Worm (Caenorhabditis elegans) whole organism, L2 larva: ENCODE data around the gene ZC190.8.
A peak's percentile ranks its signal among the peaks of the same experiment; 100 is the strongest.

Source experiments
- C34F6.9 ChIP-seq: fragments of 150-350 bp; optimal IDR thresholded peaks from 2 replicates; lab custom pipeline; 2014; ENCODE audit warnings: missing biosample characterization, missing genetic modification characterization
- F13H6.1 ChIP-seq: sonication (generic microtip); optimal IDR thresholded peaks from 2 replicates; lab custom pipeline; 2016; ENCODE audit warnings: missing genetic modification characterization, missing compliant biosample characterization
- R02D3.7 ChIP-seq: fragments of 150-350 bp; optimal IDR thresholded peaks from 2 replicates; lab custom pipeline; 2014; ENCODE audit warnings: missing biosample characterization, missing genetic modification characterization
- Y55F3AM.14 ChIP-seq: fragments of 200-800 bp; sonication (Bioruptor generic); optimal IDR thresholded peaks from 2 replicates; lab custom pipeline; 2018; ENCODE audit warnings: mild to moderate bottlenecking, missing genetic modification characterization, missing compliant biosample characterization
- ZK546.5 ChIP-seq: sonication (generic microtip); optimal IDR thresholded peaks from 2 replicates; lab custom pipeline; 2017; ENCODE audit warnings: missing biosample characterization, missing genetic modification characterization
- alr-1 ChIP-seq: fragments of 150-350 bp; optimal IDR thresholded peaks from 2 replicates; lab custom pipeline; 2014; ENCODE audit warnings: missing biosample characterization, missing genetic modification characterization
- aly-2 ChIP-seq: fragments of 150-350 bp; optimal IDR thresholded peaks from 2 replicates; lab custom pipeline; 2014; ENCODE audit warnings: missing biosample characterization, missing genetic modification characterization
- ama-1 ChIP-seq: fragments of 150-350 bp; optimal IDR thresholded peaks from 2 replicates; lab custom pipeline; 2018; ENCODE audit warnings: inconsistent platforms
- blmp-1 ChIP-seq: sonication (generic microtip); optimal IDR thresholded peaks from 2 replicates; lab custom pipeline; 2017; ENCODE audit warnings: missing genetic modification characterization, mild to moderate bottlenecking, missing compliant biosample characterization, antibody characterized with exemption, moderate library complexity; ENCODE audit not compliant: insufficient read depth
- ceh-16 ChIP-seq: fragments of 150-350 bp; optimal IDR thresholded peaks from 2 replicates; lab custom pipeline; 2014; ENCODE audit warnings: missing biosample characterization, missing genetic modification characterization
- egl-27 ChIP-seq: sonication (generic microtip); optimal IDR thresholded peaks from 3 replicates; lab custom pipeline; 2017; ENCODE audit warnings: missing biosample characterization, missing genetic modification reagents, missing genetic modification characterization
- elt-1 ChIP-seq: fragments of 150-350 bp; optimal IDR thresholded peaks from 2 replicates; lab custom pipeline; 2014; ENCODE audit warnings: missing biosample characterization, missing genetic modification characterization
- elt-3 ChIP-seq: sonication (generic microtip); optimal IDR thresholded peaks from 2 replicates; lab custom pipeline; 2017; ENCODE audit warnings: missing biosample characterization, missing genetic modification characterization
- lin-11 ChIP-seq: fragments of 150-350 bp; sonication (generic microtip); optimal IDR thresholded peaks from 2 replicates; lab custom pipeline; 2014; ENCODE audit warnings: missing biosample characterization, missing genetic modification characterization, inconsistent platforms, mixed read lengths
- lin-13 ChIP-seq: fragments of 150-350 bp; optimal IDR thresholded peaks from 2 replicates; lab custom pipeline; 2014; ENCODE audit warnings: missing biosample characterization, missing genetic modification reagents, missing genetic modification characterization
- lsy-2 ChIP-seq, 2 experiments: fragments of 150-350 bp in 1 of 2; sonication (generic microtip) in 1 of 2; optimal IDR thresholded peaks; 2 replicates each; lab custom pipeline; 2014 to 2017; ENCODE audit warnings: missing biosample characterization in 2 of 2, missing genetic modification characterization in 2 of 2
- mab-5 ChIP-seq: fragments of 150-350 bp; optimal IDR thresholded peaks from 2 replicates; lab custom pipeline; 2014; ENCODE audit warnings: missing biosample characterization, missing genetic modification characterization
- mbf-1 ChIP-seq: sonication (generic microtip); optimal IDR thresholded peaks from 2 replicates; lab custom pipeline; 2017; ENCODE audit warnings: missing biosample characterization, missing genetic modification characterization
- mdl-1 ChIP-seq, 2 experiments: fragments of 150-350 bp in 1 of 2; sonication (generic microtip) in 1 of 2; optimal IDR thresholded peaks; 2 replicates each; lab custom pipeline; 2017; ENCODE audit warnings: missing biosample characterization in 2 of 2, missing genetic modification characterization in 2 of 2
- nhr-10 ChIP-seq: sonication (generic microtip); optimal IDR thresholded peaks from 2 replicates; lab custom pipeline; 2017; ENCODE audit warnings: missing biosample characterization, missing genetic modification characterization
- nhr-11 ChIP-seq: fragments of 150-350 bp; optimal IDR thresholded peaks from 2 replicates; lab custom pipeline; 2014; ENCODE audit warnings: missing biosample characterization, missing genetic modification characterization
- nhr-12 ChIP-seq: fragments of 150-350 bp; optimal IDR thresholded peaks from 2 replicates; lab custom pipeline; 2014; ENCODE audit warnings: missing biosample characterization, missing genetic modification characterization
- nhr-129 ChIP-seq: fragments of 150-350 bp; optimal IDR thresholded peaks from 2 replicates; lab custom pipeline; 2014; ENCODE audit warnings: missing biosample characterization, missing genetic modification characterization
- nhr-21 ChIP-seq: fragments of 150-350 bp; optimal IDR thresholded peaks from 2 replicates; lab custom pipeline; 2014; ENCODE audit warnings: missing biosample characterization, missing genetic modification characterization
- nhr-23 ChIP-seq: fragments of 150-350 bp; optimal IDR thresholded peaks from 2 replicates; lab custom pipeline; 2014; ENCODE audit warnings: missing biosample characterization, missing genetic modification reagents, missing genetic modification characterization
- nhr-237 ChIP-seq: fragments of 150-350 bp; optimal IDR thresholded peaks from 2 replicates; lab custom pipeline; 2014; ENCODE audit warnings: missing biosample characterization, missing genetic modification characterization
- nhr-25 ChIP-seq: fragments of 150-350 bp; sonication (generic microtip); optimal IDR thresholded peaks from 3 replicates; lab custom pipeline; 2014; ENCODE audit warnings: missing biosample characterization, missing genetic modification characterization
- nhr-6 ChIP-seq: fragments of 150-350 bp; optimal IDR thresholded peaks from 2 replicates; lab custom pipeline; 2014; ENCODE audit warnings: missing biosample characterization, missing genetic modification characterization
- nhr-77 ChIP-seq: fragments of 150-350 bp; optimal IDR thresholded peaks from 2 replicates; lab custom pipeline; 2014; ENCODE audit warnings: missing biosample characterization, missing genetic modification characterization
- sem-4 ChIP-seq: fragments of 150-350 bp; optimal IDR thresholded peaks from 2 replicates; lab custom pipeline; 2014; ENCODE audit warnings: missing biosample characterization, missing genetic modification reagents, missing genetic modification characterization
- sma-3 ChIP-seq: sonication (generic microtip); optimal IDR thresholded peaks from 2 replicates; lab custom pipeline; 2016; ENCODE audit warnings: missing genetic modification reagents, missing genetic modification characterization, missing compliant biosample characterization
- sma-9 ChIP-seq, 2 experiments: fragments of 150-350 bp in 1 of 2; sonication (generic microtip) in 1 of 2; optimal IDR thresholded peaks; 2 replicates each; lab custom pipeline; 2014 to 2016; ENCODE audit warnings: missing genetic modification characterization in 2 of 2, mild to moderate bottlenecking in 1 of 2, missing biosample characterization in 1 of 2, missing compliant biosample characterization in 1 of 2, missing genetic modification reagents in 1 of 2, moderate library complexity in 1 of 2
- snpc-4 ChIP-seq: fragments of 150-350 bp; optimal IDR thresholded peaks from 2 replicates; lab custom pipeline; 2014; ENCODE audit warnings: missing biosample characterization, missing genetic modification characterization
- unc-39 ChIP-seq: fragments of 150-350 bp; optimal IDR thresholded peaks from 2 replicates; lab custom pipeline; 2014; ENCODE audit warnings: missing biosample characterization, missing genetic modification characterization
- unc-55 ChIP-seq: fragments of 150-350 bp; sonication (generic microtip); optimal IDR thresholded peaks from 3 replicates; lab custom pipeline; 2014; ENCODE audit warnings: missing biosample characterization, missing genetic modification reagents, missing genetic modification characterization
- unc-62 ChIP-seq: fragments of 150-350 bp; optimal IDR thresholded peaks from 2 replicates; lab custom pipeline; 2014; ENCODE audit warnings: missing biosample characterization, missing genetic modification reagents, missing genetic modification characterization
- zag-1 ChIP-seq: fragments of 150-350 bp; optimal IDR thresholded peaks from 2 replicates; lab custom pipeline; 2014; ENCODE audit warnings: missing biosample characterization, missing genetic modification characterization
- ztf-4 ChIP-seq: fragments of 150-350 bp; optimal IDR thresholded peaks from 2 replicates; lab custom pipeline; 2014; ENCODE audit warnings: missing biosample characterization, missing genetic modification characterization

The ZC190.8 gene

ce11 chrV:8671568-8672123 lies 16.0 kb downstream of the ZC190.8 start:
- TF ChIP-seq elt-3 (tag; lab: Kevin White, UChicago) (no peak), mab-5 (no peak), sma-3 (GFP tag; lab: Kevin White, UChicago) (no peak), nhr-25 (peak; percentile 7), nhr-12 (tag; lab: Kevin White, UChicago) (no peak), ceh-16 (no peak)

DNA sequence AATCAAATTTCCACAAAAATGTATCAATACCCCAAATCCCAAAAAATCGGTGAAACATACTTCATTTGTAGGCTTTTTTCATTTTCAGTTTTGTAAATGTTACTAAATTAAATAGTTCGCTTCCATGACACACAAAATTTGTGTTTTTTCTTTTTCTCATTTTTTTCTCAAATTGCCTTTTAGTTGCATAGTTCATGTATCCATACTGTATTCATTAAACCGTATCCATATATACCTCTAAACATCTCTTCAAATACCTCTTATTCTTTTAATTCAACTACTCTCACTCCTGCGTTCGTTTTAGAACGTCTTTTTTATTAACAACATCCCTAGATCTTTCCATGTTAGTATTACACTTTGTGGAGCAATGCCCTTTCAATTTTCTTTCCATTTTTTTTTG lies 16.8 kb downstream of the ZC190.8 start:
- TF ChIP-seq snpc-4 (no peak), nhr-25 (peak; percentile 31)

- TF ChIP-seq nhr-6 (tag; lab: Kevin White, UChicago) (no peak), mdl-1 (tag; optimal IDR thresholded peaks at IDR 0.05; lab: Kevin White, UChicago) (no peak), blmp-1 (tag; lab: Kevin White, UChicago) (peak; percentile 93), nhr-25 (peak; percentile 65), ceh-16 (peak; percentile 47), egl-27 (tag; lab: Kevin White, UChicago) (no peak)
Observed at ce11 chrV:8668224-8668623, 19.4 kb downstream of the ZC190.8 start.

DNA sequence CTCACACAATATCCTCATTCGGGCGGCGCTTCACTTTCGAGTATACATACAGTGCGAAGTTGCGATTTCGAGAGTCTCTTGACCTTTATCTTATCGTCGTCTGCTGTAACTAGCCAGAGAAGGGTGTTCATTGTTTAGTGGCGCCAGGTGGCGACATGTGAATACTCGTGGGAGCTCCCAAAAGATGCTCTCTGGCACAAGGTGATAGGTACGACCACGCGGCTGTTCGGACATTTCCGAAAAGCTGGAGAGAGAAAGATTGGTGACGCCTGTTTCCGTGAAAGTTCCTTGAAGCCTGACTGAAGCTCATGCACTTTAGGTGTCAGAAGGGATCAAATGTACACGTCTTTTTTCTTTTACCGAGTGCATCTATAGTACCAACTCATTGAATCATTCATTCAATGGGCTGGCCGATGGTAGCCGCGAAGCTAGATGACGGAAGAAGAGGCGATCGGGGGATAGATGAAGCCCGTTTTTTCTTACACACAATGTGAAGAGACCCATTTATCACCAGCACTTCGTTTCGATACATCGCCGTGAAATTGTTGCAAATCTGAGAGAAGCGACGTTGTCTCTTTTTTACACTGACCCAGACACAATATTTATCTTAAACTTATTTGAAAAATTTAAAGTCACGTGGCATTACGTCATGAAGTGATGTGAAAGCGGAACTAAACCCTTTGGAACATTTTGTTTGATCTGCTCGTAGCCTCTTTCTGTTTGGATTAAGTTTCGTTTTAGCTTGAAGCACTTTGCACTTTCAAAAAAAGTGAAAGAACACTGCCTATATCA lies 20.2 kb downstream of the ZC190.8 start:
- no peak for TF ChIP-seq mab-5
- TF ChIP-seq nhr-12 (tag; lab: Kevin White, UChicago), result no peak
- peak; percentile 78 for TF ChIP-seq sma-9 (GFP tag; optimal IDR thresholded peaks at IDR 0.05; lab: Kevin White, UChicago)
- no peak for TF ChIP-seq sma-9 (tag; optimal IDR thresholded peaks at IDR 0.05; lab: Kevin White, UChicago)
- no peak for TF ChIP-seq lin-13 (GFP tag; lab: Kevin White, UChicago)
- TF ChIP-seq lsy-2 (tag; optimal IDR thresholded peaks at IDR 0.05; lab: Kevin White, UChicago), result peak in 1 of 2 experiments; percentile 25
- no peak for TF ChIP-seq nhr-237
- TF ChIP-seq ceh-16, result no peak
- no peak for TF ChIP-seq Y55F3AM.14 (GFP tag; lab: Kevin White, UChicago)
- no peak for TF ChIP-seq elt-1 (tag; lab: Kevin White, UChicago)
- TF ChIP-seq nhr-23, result no peak
- TF ChIP-seq nhr-129 (tag; lab: Kevin White, UChicago), result peak; percentile 33
- TF ChIP-seq F13H6.1, result peak; percentile 71
- TF ChIP-seq mbf-1 (tag; lab: Kevin White, UChicago), result no peak
- TF ChIP-seq aly-2 (tag; lab: Kevin White, UChicago), result no peak
- TF ChIP-seq nhr-11 (tag; lab: Kevin White, UChicago), result no peak
- TF ChIP-seq, all 48 proteins: peak for 4

DNA sequence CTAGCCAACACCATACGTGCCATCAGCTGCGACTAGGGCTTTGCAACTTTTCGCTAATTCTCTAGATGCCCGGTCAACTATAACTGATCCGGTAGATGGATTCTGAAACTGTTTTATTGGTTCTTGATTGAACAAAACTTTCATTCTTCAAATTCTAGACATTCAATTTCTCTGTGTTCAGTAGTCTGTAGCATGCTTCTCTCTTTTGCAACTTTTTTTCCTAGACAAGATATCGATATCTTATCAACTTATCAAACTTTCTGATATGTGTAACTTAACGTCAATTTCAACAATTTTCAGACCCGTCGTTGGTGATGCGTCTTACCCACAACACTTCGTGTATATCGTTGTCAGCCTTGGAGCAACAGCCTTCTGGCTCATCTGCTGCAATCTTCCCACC lies 21.8 kb downstream of the ZC190.8 start, which contains the start of gene ZC190.4:
TSS of gene ZC190.4 (plus strand) at position 301 of the 400 bp plus-strand sequence.
- TF ChIP-seq unc-62 (no peak), blmp-1 (tag; lab: Kevin White, UChicago) (no peak), lin-13 (GFP tag; lab: Kevin White, UChicago) (no peak), nhr-6 (tag; lab: Kevin White, UChicago) (no peak), ZK546.5 (tag; lab: Kevin White, UChicago) (no peak), unc-39 (no peak), ceh-16 (no peak), nhr-77 (tag; lab: Kevin White, UChicago) (no peak), egl-27 (tag; lab: Kevin White, UChicago) (no peak), nhr-11 (tag; lab: Kevin White, UChicago) (no peak), lin-11 (tag; lab: Kevin White, UChicago) (no peak), zag-1 (tag; lab: Kevin White, UChicago) (no peak)
- TF ChIP-seq, all 48 proteins: peak for 0

DNA sequence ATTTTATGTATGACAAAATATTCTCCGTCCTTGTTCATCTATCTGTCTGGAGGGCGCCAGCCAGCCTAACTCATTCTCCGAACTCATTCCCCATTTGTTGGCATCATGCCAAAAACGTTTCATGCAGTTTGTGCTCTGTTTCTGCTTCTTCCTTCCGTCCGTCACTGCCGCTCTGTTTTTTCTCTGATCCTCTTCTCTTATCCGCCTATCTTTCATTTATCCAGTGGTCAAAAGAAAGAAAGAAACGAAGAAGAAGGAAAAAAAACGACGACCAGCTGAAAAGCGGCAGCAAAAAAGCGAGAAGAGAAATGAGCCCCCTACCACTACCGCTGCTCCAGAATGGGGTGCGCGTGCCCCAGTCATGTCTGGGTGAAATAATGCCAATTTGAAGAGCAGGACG lies 24.6 kb downstream of the ZC190.8 start:
- TF ChIP-seq sma-9 (GFP tag; optimal IDR thresholded peaks at IDR 0.05; lab: Kevin White, UChicago) (peak; percentile 43), sma-9 (tag; optimal IDR thresholded peaks at IDR 0.05; lab: Kevin White, UChicago) (no peak), lin-13 (GFP tag; lab: Kevin White, UChicago) (no peak), nhr-10 (tag; lab: Kevin White, UChicago) (no peak), alr-1 (tag; lab: Kevin White, UChicago) (no peak), Y55F3AM.14 (GFP tag; lab: Kevin White, UChicago) (peak; percentile 43), ZK546.5 (tag; lab: Kevin White, UChicago) (no peak), unc-62 (no peak), nhr-129 (tag; lab: Kevin White, UChicago) (peak; percentile 40), lsy-2 (tag; optimal IDR thresholded peaks at IDR 0.05; lab: Kevin White, UChicago) (peak in 1 of 2 experiments; percentile 29), ztf-4 (tag; lab: Kevin White, UChicago) (no peak), ceh-16 (no peak), R02D3.7 (no peak), sem-4 (tag; lab: Kevin White, UChicago) (peak; percentile 36), snpc-4 (peak; percentile 6), C34F6.9 (tag; lab: Kevin White, UChicago) (peak; percentile 51), nhr-23 (no peak), ama-1 (lab: Kevin White, UChicago) (no peak), nhr-21 (tag; lab: Kevin White, UChicago) (no peak), unc-55 (GFP tag; lab: Kevin White, UChicago) (peak; percentile 40), F13H6.1 (peak; percentile 57), zag-1 (tag; lab: Kevin White, UChicago) (peak; percentile 80)
- TF ChIP-seq, all 48 proteins: peak for 10
